Worm (Caenorhabditis elegans): ENCODE results near the gene nhr-10.

- TF ChIP-seq unc-55 (GFP tag; optimal IDR thresholded peaks at IDR 0.05) (no peak), ceh-9 (tag; optimal IDR thresholded peaks at IDR 0.05) (no peak), F13H6.1 (tag; optimal IDR thresholded peaks at IDR 0.05) (no peak), hlh-30 (tag; optimal IDR thresholded peaks at IDR 0.05; ENCODE audit: insufficient read depth) (no peak), K09A11.1 (tag; optimal IDR thresholded peaks at IDR 0.05; ENCODE audit: insufficient read depth) (no peak), pros-1 (tag; optimal IDR thresholded peaks at IDR 0.05) (no peak)
These were observed 7.3 kb downstream of the nhr-10 start, which contains the start of gene odd-1 for ce11 chrIII:7107965-7108364.
